Worm (Caenorhabditis elegans) whole organism, L2 larva: ENCODE results near the gene math-3.
A peak's percentile ranks its signal among the peaks of the same experiment; 100 is the strongest.

Experiments
- C34F6.9 ChIP-seq: fragments of 150-350 bp; optimal IDR thresholded peaks from 2 replicates; lab custom pipeline; 2014; ENCODE audit warnings: missing biosample characterization, missing genetic modification characterization
- F13H6.1 ChIP-seq: sonication (generic microtip); optimal IDR thresholded peaks from 2 replicates; lab custom pipeline; 2016; ENCODE audit warnings: missing genetic modification characterization, missing compliant biosample characterization
- Y55F3AM.14 ChIP-seq: fragments of 200-800 bp; sonication (Bioruptor generic); optimal IDR thresholded peaks from 2 replicates; lab custom pipeline; 2018; ENCODE audit warnings: mild to moderate bottlenecking, missing genetic modification characterization, missing compliant biosample characterization
- ZK546.5 ChIP-seq: sonication (generic microtip); optimal IDR thresholded peaks from 2 replicates; lab custom pipeline; 2017; ENCODE audit warnings: missing biosample characterization, missing genetic modification characterization
- aly-2 ChIP-seq: fragments of 150-350 bp; optimal IDR thresholded peaks from 2 replicates; lab custom pipeline; 2014; ENCODE audit warnings: missing biosample characterization, missing genetic modification characterization
- ama-1 ChIP-seq: fragments of 150-350 bp; optimal IDR thresholded peaks from 2 replicates; lab custom pipeline; 2018; ENCODE audit warnings: inconsistent platforms
- blmp-1 ChIP-seq: sonication (generic microtip); optimal IDR thresholded peaks from 2 replicates; lab custom pipeline; 2017; ENCODE audit warnings: missing genetic modification characterization, mild to moderate bottlenecking, missing compliant biosample characterization, antibody characterized with exemption, moderate library complexity; ENCODE audit not compliant: insufficient read depth
- ceh-16 ChIP-seq: fragments of 150-350 bp; optimal IDR thresholded peaks from 2 replicates; lab custom pipeline; 2014; ENCODE audit warnings: missing biosample characterization, missing genetic modification characterization
- ceh-82 ChIP-seq: fragments of 150-350 bp; optimal IDR thresholded peaks from 2 replicates; lab custom pipeline; 2014; ENCODE audit warnings: missing biosample characterization, missing genetic modification characterization
- crh-2 ChIP-seq: sonication (generic microtip); optimal IDR thresholded peaks from 2 replicates; lab custom pipeline; 2017; ENCODE audit warnings: missing biosample characterization, missing genetic modification characterization
- dmd-4 ChIP-seq: sonication (generic microtip); optimal IDR thresholded peaks from 2 replicates; lab custom pipeline; 2017; ENCODE audit warnings: missing biosample characterization, missing genetic modification characterization
- elt-3 ChIP-seq: sonication (generic microtip); optimal IDR thresholded peaks from 2 replicates; lab custom pipeline; 2017; ENCODE audit warnings: missing biosample characterization, missing genetic modification characterization
- fos-1 ChIP-seq: fragments of 150-350 bp; optimal IDR thresholded peaks from 2 replicates; lab custom pipeline; 2014; ENCODE audit warnings: missing biosample characterization, missing genetic modification characterization
- gmeb-1 ChIP-seq: fragments of 150-350 bp; optimal IDR thresholded peaks from 2 replicates; lab custom pipeline; 2014; ENCODE audit warnings: missing biosample characterization, missing genetic modification characterization
- lin-11 ChIP-seq: fragments of 150-350 bp; sonication (generic microtip); optimal IDR thresholded peaks from 2 replicates; lab custom pipeline; 2014; ENCODE audit warnings: missing biosample characterization, missing genetic modification characterization, inconsistent platforms, mixed read lengths
- lin-13 ChIP-seq: fragments of 150-350 bp; optimal IDR thresholded peaks from 2 replicates; lab custom pipeline; 2014; ENCODE audit warnings: missing biosample characterization, missing genetic modification reagents, missing genetic modification characterization
- lin-39 ChIP-seq: fragments of 150-350 bp; optimal IDR thresholded peaks from 2 replicates; lab custom pipeline; 2014; ENCODE audit warnings: missing biosample characterization, missing genetic modification reagents, missing genetic modification characterization
- lsy-2 ChIP-seq, 2 experiments: fragments of 150-350 bp in 1 of 2; sonication (generic microtip) in 1 of 2; optimal IDR thresholded peaks; 2 replicates each; lab custom pipeline; 2014 to 2017; ENCODE audit warnings: missing biosample characterization in 2 of 2, missing genetic modification characterization in 2 of 2
- mab-5 ChIP-seq: fragments of 150-350 bp; optimal IDR thresholded peaks from 2 replicates; lab custom pipeline; 2014; ENCODE audit warnings: missing biosample characterization, missing genetic modification characterization
- mbf-1 ChIP-seq: sonication (generic microtip); optimal IDR thresholded peaks from 2 replicates; lab custom pipeline; 2017; ENCODE audit warnings: missing biosample characterization, missing genetic modification characterization
- mdl-1 ChIP-seq, 2 experiments: fragments of 150-350 bp in 1 of 2; sonication (generic microtip) in 1 of 2; optimal IDR thresholded peaks; 2 replicates each; lab custom pipeline; 2017; ENCODE audit warnings: missing biosample characterization in 2 of 2, missing genetic modification characterization in 2 of 2
- nhr-10 ChIP-seq: sonication (generic microtip); optimal IDR thresholded peaks from 2 replicates; lab custom pipeline; 2017; ENCODE audit warnings: missing biosample characterization, missing genetic modification characterization
- nhr-129 ChIP-seq: fragments of 150-350 bp; optimal IDR thresholded peaks from 2 replicates; lab custom pipeline; 2014; ENCODE audit warnings: missing biosample characterization, missing genetic modification characterization
- nhr-21 ChIP-seq: fragments of 150-350 bp; optimal IDR thresholded peaks from 2 replicates; lab custom pipeline; 2014; ENCODE audit warnings: missing biosample characterization, missing genetic modification characterization
- nhr-25 ChIP-seq: fragments of 150-350 bp; sonication (generic microtip); optimal IDR thresholded peaks from 3 replicates; lab custom pipeline; 2014; ENCODE audit warnings: missing biosample characterization, missing genetic modification characterization
- nhr-6 ChIP-seq: fragments of 150-350 bp; optimal IDR thresholded peaks from 2 replicates; lab custom pipeline; 2014; ENCODE audit warnings: missing biosample characterization, missing genetic modification characterization
- sma-3 ChIP-seq: sonication (generic microtip); optimal IDR thresholded peaks from 2 replicates; lab custom pipeline; 2016; ENCODE audit warnings: missing genetic modification reagents, missing genetic modification characterization, missing compliant biosample characterization
- sma-9 ChIP-seq, 2 experiments: fragments of 150-350 bp in 1 of 2; sonication (generic microtip) in 1 of 2; optimal IDR thresholded peaks; 2 replicates each; lab custom pipeline; 2014 to 2016; ENCODE audit warnings: missing genetic modification characterization in 2 of 2, mild to moderate bottlenecking in 1 of 2, missing biosample characterization in 1 of 2, missing compliant biosample characterization in 1 of 2, missing genetic modification reagents in 1 of 2, moderate library complexity in 1 of 2
- unc-39 ChIP-seq: fragments of 150-350 bp; optimal IDR thresholded peaks from 2 replicates; lab custom pipeline; 2014; ENCODE audit warnings: missing biosample characterization, missing genetic modification characterization
- unc-55 ChIP-seq: fragments of 150-350 bp; sonication (generic microtip); optimal IDR thresholded peaks from 3 replicates; lab custom pipeline; 2014; ENCODE audit warnings: missing biosample characterization, missing genetic modification reagents, missing genetic modification characterization
- unc-62 ChIP-seq: fragments of 150-350 bp; optimal IDR thresholded peaks from 2 replicates; lab custom pipeline; 2014; ENCODE audit warnings: missing biosample characterization, missing genetic modification reagents, missing genetic modification characterization
- ztf-1 ChIP-seq: fragments of 200-800 bp; sonication (Bioruptor generic); conservative IDR thresholded peaks from 2 replicates; pipeline ENCODE4 v1.3.6; 2022; ENCODE audit warnings: missing genetic modification characterization, missing compliant biosample characterization
- ztf-11 ChIP-seq: sonication (generic microtip); optimal IDR thresholded peaks from 2 replicates; lab custom pipeline; 2017; ENCODE audit warnings: missing biosample characterization, missing genetic modification characterization
- ztf-4 ChIP-seq: fragments of 150-350 bp; optimal IDR thresholded peaks from 2 replicates; lab custom pipeline; 2014; ENCODE audit warnings: missing biosample characterization, missing genetic modification characterization

The math-3 gene

ce11 chrII:1771785-1772184 lies at the start of gene math-3:
Gene math-3, plus strand, starts transcription at chrII:1772085.
- TF ChIP-seq unc-55 (GFP tag; lab: Kevin White, UChicago) (no peak), lin-39 (no peak), lin-13 (GFP tag; lab: Kevin White, UChicago) (no peak), mab-5 (no peak), unc-39 (tag; lab: Kevin White, UChicago) (no peak), C34F6.9 (tag; lab: Kevin White, UChicago) (no peak)
- TF ChIP-seq, all 48 proteins: peak for 0

- TF ChIP-seq ZK546.5 (tag; lab: Kevin White, UChicago): no peak
- no peak for TF ChIP-seq aly-2 (tag; lab: Kevin White, UChicago)
- TF ChIP-seq lsy-2 (tag; optimal IDR thresholded peaks at IDR 0.05; lab: Kevin White, UChicago): no peak
- TF ChIP-seq unc-55 (GFP tag; lab: Kevin White, UChicago): no peak
- no peak for TF ChIP-seq dmd-4 (tag; lab: Kevin White, UChicago)
- no peak for TF ChIP-seq unc-39 (tag; lab: Kevin White, UChicago)
- TF ChIP-seq nhr-21 (tag; lab: Kevin White, UChicago): no peak
- no peak for TF ChIP-seq elt-3
- TF ChIP-seq crh-2: no peak
- no peak for TF ChIP-seq lin-11
- TF ChIP-seq mab-5: no peak
- TF ChIP-seq sma-3 (GFP tag; lab: Kevin White, UChicago): no peak
- TF ChIP-seq mbf-1 (tag; lab: Kevin White, UChicago): no peak
- TF ChIP-seq F13H6.1 (tag; lab: Kevin White, UChicago): no peak
- TF ChIP-seq ama-1 (lab: Kevin White, UChicago): no peak
- TF ChIP-seq gmeb-1 (tag; lab: Kevin White, UChicago): no peak
- no peak for TF ChIP-seq ceh-16
- no peak for TF ChIP-seq nhr-129 (tag; lab: Kevin White, UChicago)
These were observed 49.5 kb upstream of the math-3 start, which contains the start of the genes fbxb-5 and btb-8 for ce11 chrII:1722394-1722793. Gene fbxb-5, minus strand, starts transcription at chrII:1722494. Gene btb-8, plus strand, starts transcription at chrII:1722770.

- TF ChIP-seq mdl-1 (tag; optimal IDR thresholded peaks at IDR 0.05; lab: Kevin White, UChicago) (no peak), ceh-82 (tag; lab: Kevin White, UChicago) (no peak), sma-9 (GFP tag; optimal IDR thresholded peaks at IDR 0.05; lab: Kevin White, UChicago) (no peak), sma-9 (tag; optimal IDR thresholded peaks at IDR 0.05; lab: Kevin White, UChicago) (no peak), nhr-10 (tag; lab: Kevin White, UChicago) (no peak), ZK546.5 (tag; lab: Kevin White, UChicago) (no peak), mbf-1 (tag; lab: Kevin White, UChicago) (no peak), unc-62 (GFP tag; lab: Kevin White, UChicago) (no peak)
These were observed 47.6 kb upstream of the math-3 start, which contains the start of gene fbxb-11 for ce11 chrII:1724314-1724713. Gene fbxb-11, plus strand, starts transcription at chrII:1724614.

ce11 chrII:1725735-1726134 lies 46.1 kb upstream of the math-3 start, which contains the start of gene F45C12.17:
Gene F45C12.17, plus strand, starts transcription at chrII:1726111.
- TF ChIP-seq mdl-1 (tag; optimal IDR thresholded peaks at IDR 0.05; lab: Kevin White, UChicago) (no peak), Y55F3AM.14 (no peak), unc-62 (GFP tag; lab: Kevin White, UChicago) (no peak), gmeb-1 (tag; lab: Kevin White, UChicago) (no peak), sma-9 (GFP tag; optimal IDR thresholded peaks at IDR 0.05; lab: Kevin White, UChicago) (no peak), sma-9 (tag; optimal IDR thresholded peaks at IDR 0.05; lab: Kevin White, UChicago) (no peak), unc-39 (tag; lab: Kevin White, UChicago) (no peak), nhr-25 (tag; lab: Kevin White, UChicago) (no peak), ztf-4 (tag; lab: Kevin White, UChicago) (no peak), ztf-1 (no peak), blmp-1 (tag; lab: Kevin White, UChicago) (no peak), sma-3 (GFP tag; lab: Kevin White, UChicago) (no peak), ztf-11 (tag; lab: Kevin White, UChicago) (no peak)

- TF ChIP-seq crh-2: peak; percentile 41
- TF ChIP-seq fos-1 (tag; lab: Kevin White, UChicago): peak; percentile 87
- no peak for TF ChIP-seq nhr-6
- TF ChIP-seq, all 48 proteins: peak for 2
These were observed 43.6 kb upstream of the math-3 start, which contains the start of gene btb-9 for ce11 chrII:1728253-1728652. Gene btb-9, plus strand, starts transcription at chrII:1728506.
